Fruit fly (Drosophila melanogaster): ENCODE measurements around the gene CG43739.

Gene CG43739

DNA sequence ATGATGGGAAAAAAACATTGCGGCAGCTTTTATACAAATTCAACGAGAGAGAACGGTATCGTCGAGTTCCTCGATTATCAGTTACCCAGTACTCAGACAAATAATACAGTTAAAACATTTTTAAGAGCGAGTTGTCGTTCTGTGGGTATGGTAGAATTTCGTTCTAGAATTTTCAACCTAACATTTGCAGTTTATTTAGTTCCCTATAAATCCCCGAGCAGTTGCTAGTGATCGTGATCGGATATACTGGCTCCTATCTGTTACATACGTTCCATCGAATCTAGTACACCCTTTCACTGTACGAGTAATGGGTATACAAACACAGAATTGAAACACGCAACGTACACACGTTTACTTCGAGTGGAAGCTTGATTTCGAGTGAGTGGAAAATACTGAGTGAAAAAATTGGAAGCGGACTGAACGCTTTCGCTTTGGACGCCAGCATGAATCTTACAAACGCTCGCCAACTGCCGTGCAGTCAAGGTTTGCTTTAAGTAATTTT, 53.9 kb downstream of the CG43739 start, which contains the start of gene CG9338 (continued):
- TF ChIP-seq CG2199 (GFP tag; IDR thresholded peaks at IDR 0.05) (peak; percentile 86), CG11085 (GFP tag; IDR thresholded peaks at IDR 0.05) (peak; percentile 85), CG14965 (GFP tag; optimal IDR thresholded peaks at IDR 0.05; ENCODE audit: borderline replicate concordance) (peak; percentile 46), rib (GFP tag; IDR thresholded peaks at IDR 0.05) (peak; percentile 77), YL-1 (GFP tag; optimal IDR thresholded peaks at IDR 0.05) (peak; percentile 36), CG7372 (GFP tag; IDR thresholded peaks at IDR 0.05) (peak; percentile 88), tin (GFP tag; optimal IDR thresholded peaks at IDR 0.05) (peak; percentile 67), CG9932 (GFP tag; IDR thresholded peaks at IDR 0.05) (peak; percentile 76), mld (GFP tag; IDR thresholded peaks at IDR 0.05; ENCODE audit: partially characterized antibody) (no peak), hb (GFP tag; IDR thresholded peaks at IDR 0.05; ENCODE audit: partially characterized antibody) (no peak), NfI (GFP tag; optimal IDR thresholded peaks at IDR 0.05) (peak; percentile 79), cato (GFP tag; optimal IDR thresholded peaks at IDR 0.05; ENCODE audit: borderline replicate concordance) (peak; percentile 75), inv (GFP tag; IDR thresholded peaks at IDR 0.05; ENCODE audit: partially characterized antibody) (peak; percentile 50; the same call in 1 of the 2 replicates), CG13287 (GFP tag; IDR thresholded peaks at IDR 0.05; ENCODE audit: partially characterized antibody) (peak; percentile 54), Ets97D (GFP tag; optimal IDR thresholded peaks at IDR 0.05) (peak; percentile 34), Blimp-1 (GFP tag; optimal IDR thresholded peaks at IDR 0.05) (peak; percentile 93), ap (GFP tag; IDR thresholded peaks at IDR 0.05) (peak; percentile 42; the same call in 1 of the 2 replicates), Dip3 (GFP tag; optimal IDR thresholded peaks at IDR 0.05) (peak; percentile 74), Six4 (GFP tag; optimal IDR thresholded peaks at IDR 0.05) (peak; percentile 92), Dek (tag; optimal IDR thresholded peaks at IDR 0.05) (peak; percentile 82), slp2 (GFP tag; optimal IDR thresholded peaks at IDR 0.05) (peak; percentile 74), CG8290 (GFP tag; optimal IDR thresholded peaks at IDR 0.05) (peak; percentile 40), CG8290 (tag; optimal IDR thresholded peaks at IDR 0.05) (peak; percentile 14 to 60), Ada2b (GFP tag; IDR thresholded peaks at IDR 0.05) (peak; percentile 72), CrebB (tag; optimal IDR thresholded peaks at IDR 0.05) (peak; percentile 76), ranshi (GFP tag; IDR thresholded peaks at IDR 0.05) (peak; percentile 79; the same call in 1 of the 2 replicates), sd (tag; optimal IDR thresholded peaks at IDR 0.05) (peak; percentile 88), Mes4 (GFP tag; optimal IDR thresholded peaks at IDR 0.05) (peak; percentile 75), CG7271 (tag; optimal IDR thresholded peaks at IDR 0.05) (peak; percentile 51), hkb (optimal IDR thresholded peaks at IDR 0.05) (no peak), hkb (GFP tag; IDR thresholded peaks at IDR 0.05) (peak; percentile 83), CG30020 (tag; optimal IDR thresholded peaks at IDR 0.05) (peak; percentile 24), Drgx (GFP tag; IDR thresholded peaks at IDR 0.05) (peak; percentile 92), CG10565 (GFP tag; optimal IDR thresholded peaks at IDR 0.05) (peak; percentile 27), H2.0 (GFP tag; IDR thresholded peaks at IDR 0.05) (peak; percentile 55), Eip74EF (GFP tag; optimal IDR thresholded peaks at IDR 0.05) (peak in 1 of 2 experiments; percentile 89), fru (optimal IDR thresholded peaks at IDR 0.05) (no peak), Atf-2 (GFP tag; optimal IDR thresholded peaks at IDR 0.05) (peak; percentile 70), NC2α (GFP tag; optimal IDR thresholded peaks at IDR 0.05) (peak; percentile 41), CG6765 (GFP tag; optimal IDR thresholded peaks at IDR 0.05) (peak; percentile 93), CG1024 (GFP tag; IDR thresholded peaks at IDR 0.05) (no peak), crol (GFP tag; IDR thresholded peaks at IDR 0.05) (no peak), Hsf (GFP tag; optimal IDR thresholded peaks at IDR 0.05) (peak; percentile 71), ssp (GFP tag; IDR thresholded peaks at IDR 0.05) (peak; percentile 56), bowl (GFP tag; IDR thresholded peaks at IDR 0.05) (peak; percentile 31; the same call in 1 of the 2 replicates), pita (GFP tag; optimal IDR thresholded peaks at IDR 0.05) (no peak), unc-4 (GFP tag; IDR thresholded peaks at IDR 0.05; ENCODE audit: partially characterized antibody) (no peak), Ravus (GFP tag; IDR thresholded peaks at IDR 0.05) (peak; percentile 47; the same call in 1 of the 2 replicates), Rx (GFP tag; IDR thresholded peaks at IDR 0.05) (peak; percentile 89), zen (tag; optimal IDR thresholded peaks at IDR 0.05) (peak; percentile 84), HLH54F (GFP tag; optimal IDR thresholded peaks at IDR 0.05) (peak; percentile 73)
